Worm (Caenorhabditis elegans): ENCODE data around the gene srlf-23.

ce11 chrV:917488-917887 lies 24.2 kb upstream of the srlf-23 start, which contains the start of gene H24K24.2:
- TF ChIP-seq zip-2 (tag; optimal IDR thresholded peaks at IDR 0.05) (no peak), nhr-42 (GFP tag; IDR thresholded peaks at IDR 0.05) (no peak), unc-39 (tag; optimal IDR thresholded peaks at IDR 0.05) (no peak), jun-1 (tag; optimal IDR thresholded peaks at IDR 0.05) (no peak)
